Worm (Caenorhabditis elegans): ENCODE data around the gene fipr-13.

The fipr-13 gene

ce11 chrV:10064221-10064620 lies at the start of gene fipr-13:
fipr-13 (plus strand) TSS chrV:10064521.
- no peak for TF ChIP-seq unc-62 (GFP tag; optimal IDR thresholded peaks at IDR 0.05)

- no peak for TF ChIP-seq unc-62 (GFP tag; optimal IDR thresholded peaks at IDR 0.05)
Measured at ce11 chrV:10018291-10018690, 46.0 kb upstream of the fipr-13 start.

ce11 chrV:10019083-10019624 lies 45.2 kb upstream of the fipr-13 start:
- TF ChIP-seq unc-62 (GFP tag; optimal IDR thresholded peaks at IDR 0.05), result no peak

- no peak for TF ChIP-seq unc-62 (GFP tag; optimal IDR thresholded peaks at IDR 0.05)
Measured at ce11 chrV:10019934-10020333, 44.4 kb upstream of the fipr-13 start.

ce11 chrV:10023062-10023536 lies 41.2 kb upstream of the fipr-13 start:
- TF ChIP-seq unc-62 (GFP tag; optimal IDR thresholded peaks at IDR 0.05), result no peak

DNA sequence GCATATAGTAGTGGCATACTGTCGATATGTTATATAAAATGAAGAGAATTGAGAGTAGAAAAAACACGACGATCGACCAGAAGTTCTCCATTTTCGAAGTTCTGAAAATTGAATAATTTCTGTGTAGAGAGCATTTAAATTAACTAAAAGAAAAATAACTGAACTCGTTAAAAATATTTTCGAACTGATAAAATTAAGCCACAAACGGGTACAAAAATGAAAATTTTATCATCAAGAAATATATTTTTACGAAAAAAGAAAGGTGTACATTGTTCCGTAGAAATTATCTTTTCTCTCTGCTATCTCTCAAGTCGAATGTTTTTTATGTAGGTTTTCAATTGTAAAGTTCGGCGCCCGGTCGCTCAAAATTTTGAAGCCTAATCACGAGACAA lies 33.3 kb upstream of the fipr-13 start, which contains the start of gene acl-2:
Gene acl-2 (minus strand): TSS at position 101 of the 392 bp plus-strand sequence.
- no peak for TF ChIP-seq unc-62 (GFP tag; optimal IDR thresholded peaks at IDR 0.05)

- no peak for TF ChIP-seq unc-62 (GFP tag; optimal IDR thresholded peaks at IDR 0.05)
Measured at ce11 chrV:10031384-10032171, 32.7 kb upstream of the fipr-13 start.

- no peak for TF ChIP-seq unc-62 (GFP tag; optimal IDR thresholded peaks at IDR 0.05)
Measured at ce11 chrV:10035586-10035985, 28.7 kb upstream of the fipr-13 start.

DNA sequence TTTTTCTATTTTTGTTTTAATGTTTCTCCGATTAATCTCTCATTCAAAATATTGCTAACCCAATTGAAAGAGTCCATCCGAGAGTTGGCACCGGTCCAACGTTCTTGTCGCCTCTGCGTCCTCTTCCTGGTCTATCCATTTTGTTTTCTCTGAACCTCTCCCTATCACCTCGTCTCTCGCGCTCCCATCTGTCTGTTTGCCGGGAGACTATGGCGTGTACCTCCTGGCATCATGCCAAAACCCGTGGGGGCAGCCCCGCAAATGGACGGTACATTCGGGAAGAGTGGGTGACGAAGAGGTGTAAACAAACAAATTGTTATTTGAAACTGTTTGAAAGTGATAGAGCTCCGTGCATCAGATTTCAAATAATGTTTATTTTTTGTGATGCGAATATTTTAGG lies 28.0 kb upstream of the fipr-13 start, which contains the start of gene T06E8.2:
Gene T06E8.2 (minus strand): TSS at position 139 of the 400 bp plus-strand sequence.
- no peak for TF ChIP-seq unc-62 (GFP tag; optimal IDR thresholded peaks at IDR 0.05)

DNA sequence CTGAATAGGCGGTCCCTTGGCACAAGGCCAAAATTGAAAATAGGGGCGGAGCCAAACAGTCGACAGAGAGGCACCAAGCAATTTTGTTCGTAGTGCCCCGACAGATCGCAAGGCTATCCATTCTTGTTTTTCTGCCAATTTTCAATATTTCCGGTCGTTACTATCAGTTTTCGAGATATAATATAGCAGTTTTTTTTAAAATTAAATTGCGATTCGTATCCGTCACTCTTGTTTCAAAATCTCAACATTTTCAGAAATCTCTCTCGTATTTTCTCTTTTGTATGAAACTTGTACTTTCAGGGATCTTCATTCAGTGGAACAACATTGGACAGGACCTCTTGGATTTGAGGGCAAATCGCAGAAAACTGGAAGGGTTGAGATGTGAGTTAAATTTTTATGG lies 27.3 kb upstream of the fipr-13 start, which contains the start of gene F57A8.1:
Gene F57A8.1 (plus strand): TSS at position 301 of the 400 bp plus-strand sequence.
- no peak for TF ChIP-seq unc-62 (GFP tag; optimal IDR thresholded peaks at IDR 0.05)

DNA sequence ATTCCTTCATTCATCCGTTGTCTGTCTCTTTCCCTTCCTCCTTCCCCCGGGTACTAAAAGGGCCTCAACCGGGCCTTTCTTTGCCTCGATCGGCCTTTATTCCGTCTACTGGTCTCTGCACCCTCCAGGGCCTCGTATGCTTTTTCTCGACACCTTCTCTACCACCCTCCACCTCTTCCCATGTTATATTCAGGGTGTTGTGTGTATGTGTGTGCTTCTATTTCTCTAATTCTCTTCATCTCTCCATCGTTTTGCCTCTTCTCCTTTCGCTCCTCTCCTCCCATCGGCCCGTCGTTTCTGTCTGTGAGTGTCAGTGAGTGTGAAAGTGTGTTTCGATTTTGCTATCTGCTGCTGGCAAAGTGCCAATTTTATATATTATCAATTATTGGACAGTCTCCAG lies 24.5 kb upstream of the fipr-13 start:
- TF ChIP-seq unc-62 (GFP tag; optimal IDR thresholded peaks at IDR 0.05), result no peak

ce11 chrV:10041484-10041883 lies 22.8 kb upstream of the fipr-13 start:
- no peak for TF ChIP-seq unc-62 (GFP tag; optimal IDR thresholded peaks at IDR 0.05)

- no peak for TF ChIP-seq unc-62 (GFP tag; optimal IDR thresholded peaks at IDR 0.05)
Measured at ce11 chrV:10042254-10042653, 22.1 kb upstream of the fipr-13 start.

ce11 chrV:10043234-10043796 lies 21.0 kb upstream of the fipr-13 start, which contains the start of gene T06E8.8:
T06E8.8 (plus strand) TSS chrV:10043746.
- TF ChIP-seq unc-62 (GFP tag; optimal IDR thresholded peaks at IDR 0.05), result no peak

DNA sequence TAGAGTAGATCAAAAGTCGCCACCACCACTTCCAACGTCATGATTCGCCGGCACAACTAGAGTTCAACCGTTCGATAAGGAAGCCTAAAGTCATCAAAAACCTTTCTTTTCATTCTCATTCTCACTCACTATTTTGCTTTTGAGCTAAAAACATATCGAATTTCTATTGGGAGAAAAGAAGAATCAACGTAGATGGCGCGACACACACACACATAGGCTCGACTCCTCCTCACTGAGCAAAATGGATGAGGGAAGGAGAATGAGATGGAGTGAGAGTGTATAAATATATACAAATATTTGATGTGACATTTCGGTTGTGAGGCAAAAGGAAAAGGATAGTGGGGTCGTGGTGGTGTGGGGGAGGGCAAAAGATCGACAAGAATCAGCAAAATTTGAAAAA lies 19.6 kb upstream of the fipr-13 start:
- no peak for TF ChIP-seq unc-62 (GFP tag; optimal IDR thresholded peaks at IDR 0.05)

DNA sequence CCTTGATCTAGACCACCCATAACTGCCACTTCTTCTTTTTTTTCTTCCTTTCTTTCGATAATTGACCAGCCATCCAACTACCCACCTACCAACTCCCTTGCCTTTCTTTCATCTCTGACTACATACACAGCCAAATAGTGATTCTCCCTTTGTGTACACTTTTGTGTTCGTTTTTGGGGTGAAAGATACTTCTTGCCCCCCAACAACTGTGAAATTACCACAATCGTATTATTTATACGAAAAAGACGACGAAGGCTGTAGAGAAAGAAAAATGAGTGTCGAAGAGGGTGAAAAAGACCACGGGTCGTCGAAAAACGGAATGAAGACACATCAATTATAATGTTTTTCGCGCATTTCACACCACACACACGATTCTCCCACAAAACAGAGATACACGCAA lies 17.8 kb upstream of the fipr-13 start:
- TF ChIP-seq unc-62 (GFP tag; optimal IDR thresholded peaks at IDR 0.05), result no peak

DNA sequence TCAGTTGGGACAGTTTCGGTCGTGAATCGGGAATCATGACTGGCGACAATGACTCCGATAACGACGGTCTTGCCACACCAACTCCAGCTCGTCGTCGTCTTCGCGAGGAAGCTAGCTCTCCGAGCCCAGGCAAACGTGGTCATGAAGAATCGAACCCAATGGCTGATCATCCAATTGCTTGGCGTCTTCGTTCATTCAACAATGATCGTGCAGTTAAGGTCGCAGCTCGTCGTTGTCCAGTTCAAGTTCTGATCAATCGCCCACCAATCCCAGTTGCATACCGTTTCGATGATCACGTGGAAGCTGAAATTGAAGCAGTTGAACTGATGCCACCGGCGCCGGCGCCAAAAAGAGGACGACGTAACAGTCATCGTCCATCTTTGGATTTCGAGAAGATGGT lies 17.1 kb upstream of the fipr-13 start:
- TF ChIP-seq unc-62 (GFP tag; optimal IDR thresholded peaks at IDR 0.05), result no peak
